Fruit fly (Drosophila melanogaster) whole organism, prepupa: Measurements from ENCODE around the gene Vps15.
A peak's percentile ranks its signal among the peaks of the same experiment; 100 is the strongest.

Source experiments
- Blimp-1 ChIP-seq: fragments of 200-800 bp; sonication (Bioruptor generic); optimal IDR thresholded peaks from 3 replicates; lab custom pipeline; 2017; ENCODE audit warnings: missing biosample characterization, missing genetic modification characterization, mild to moderate bottlenecking, moderate library complexity, missing genetic modification reagents
- CG10631 ChIP-seq: fragments of 200-800 bp; sonication (Bioruptor generic); optimal IDR thresholded peaks from 2 replicates; lab custom pipeline; 2016; ENCODE audit warnings: missing biosample characterization, missing genetic modification characterization
- CG10669 ChIP-seq: fragments of 200-800 bp; sonication (Bioruptor generic); optimal IDR thresholded peaks from 3 replicates; lab custom pipeline; 2018; ENCODE audit warnings: missing biosample characterization, mild to moderate bottlenecking, missing genetic modification characterization, moderate library complexity
- CG11902 ChIP-seq: fragments of 200-800 bp; sonication (Bioruptor generic); optimal IDR thresholded peaks from 3 replicates; lab custom pipeline; 2016; ENCODE audit warnings: missing biosample characterization, missing genetic modification characterization
- CG15336 ChIP-seq: fragments of 200-800 bp; sonication (Bioruptor generic); IDR thresholded peaks from 2 replicates; pipeline ENCODE4 v1.3.6; 2022; ENCODE audit warnings: missing biosample characterization, missing genetic modification characterization
- CG1621 ChIP-seq: fragments of 200-800 bp; sonication (Bioruptor generic); optimal IDR thresholded peaks from 3 replicates; lab custom pipeline; 2018; ENCODE audit warnings: missing biosample characterization, mild to moderate bottlenecking, missing genetic modification characterization
- CG16779 ChIP-seq: fragments of 200-800 bp; sonication (Bioruptor generic); optimal IDR thresholded peaks from 3 replicates; lab custom pipeline; 2017; ENCODE audit warnings: missing biosample characterization, mild to moderate bottlenecking, missing genetic modification characterization
- CG3032 ChIP-seq: fragments of 200-800 bp; optimal IDR thresholded peaks from 2 replicates; lab custom pipeline; 2019; ENCODE audit warnings: missing biosample characterization, mild to moderate bottlenecking, missing genetic modification characterization, moderate library complexity
- CG34406 ChIP-seq: fragments of 200-800 bp; sonication (Bioruptor generic); optimal IDR thresholded peaks from 3 replicates; lab custom pipeline; 2016; ENCODE audit warnings: missing biosample characterization, missing genetic modification characterization
- CG4318 ChIP-seq: fragments of 200-800 bp; sonication (Bioruptor generic); optimal IDR thresholded peaks from 3 replicates; lab custom pipeline; 2017; ENCODE audit warnings: missing biosample characterization, mild to moderate bottlenecking, missing genetic modification characterization
- CG6276 ChIP-seq: fragments of 200-800 bp; sonication (Bioruptor generic); optimal IDR thresholded peaks from 2 replicates; lab custom pipeline; 2017; ENCODE audit warnings: missing biosample characterization, mild to moderate bottlenecking, missing genetic modification characterization
- CG6808 ChIP-seq: fragments of 200-800 bp; sonication (Bioruptor generic); optimal IDR thresholded peaks from 3 replicates; lab custom pipeline; 2017; ENCODE audit warnings: missing biosample characterization, missing genetic modification characterization, mild to moderate bottlenecking, moderate library complexity, missing genetic modification reagents
- CG6854 ChIP-seq: fragments of 200-800 bp; sonication (Bioruptor generic); optimal IDR thresholded peaks from 2 replicates; lab custom pipeline; 2017; ENCODE audit warnings: missing biosample characterization, mild to moderate bottlenecking, missing genetic modification characterization
- CG7368 ChIP-seq: fragments of 200-800 bp; sonication (Bioruptor generic); optimal IDR thresholded peaks from 3 replicates; lab custom pipeline; 2016; ENCODE audit warnings: missing biosample characterization, missing genetic modification characterization
- CG8119 ChIP-seq: fragments of 200-800 bp; sonication (Bioruptor generic); IDR thresholded peaks from 3 replicates; pipeline ENCODE4 v1.3.6; 2022; ENCODE audit warnings: missing biosample characterization, missing genetic modification characterization
- CG8319 ChIP-seq: fragments of 200-800 bp; sonication (Bioruptor generic); optimal IDR thresholded peaks from 3 replicates; lab custom pipeline; 2016; ENCODE audit warnings: missing biosample characterization, missing genetic modification characterization
- CG9139 ChIP-seq: fragments of 200-800 bp; sonication (Bioruptor generic); optimal IDR thresholded peaks from 3 replicates; lab custom pipeline; 2017; ENCODE audit warnings: missing biosample characterization, mild to moderate bottlenecking, missing genetic modification characterization
- Eip78C ChIP-seq: fragments of 200-800 bp; sonication (Bioruptor generic); peaks from one replicate; lab custom pipeline; 2016; ENCODE audit warnings: missing biosample characterization, missing genetic modification characterization
- Ets21C ChIP-seq: fragments of 200-800 bp; sonication (Bioruptor generic); optimal IDR thresholded peaks from 3 replicates; lab custom pipeline; 2016; ENCODE audit warnings: missing biosample characterization, missing genetic modification characterization
- Ets96B ChIP-seq: fragments of 200-800 bp; optimal IDR thresholded peaks from 2 replicates; lab custom pipeline; 2019; ENCODE audit warnings: missing biosample characterization, mild to moderate bottlenecking, missing genetic modification characterization, moderate library complexity
- Hr38 ChIP-seq: sonication (Bioruptor generic); optimal IDR thresholded peaks from 2 replicates; lab custom pipeline; 2016; ENCODE audit warnings: missing biosample characterization, missing genetic modification characterization
- Hr39 ChIP-seq: fragments of 200-800 bp; sonication (Bioruptor generic); optimal IDR thresholded peaks from 2 replicates; lab custom pipeline; 2016; ENCODE audit warnings: missing biosample characterization, missing genetic modification characterization
- Hr4 ChIP-seq: fragments of 200-800 bp; sonication (Bioruptor generic); optimal IDR thresholded peaks from 3 replicates; lab custom pipeline; 2016; ENCODE audit warnings: missing biosample characterization, missing genetic modification characterization
- Lpt ChIP-seq: fragments of 200-800 bp; sonication (Bioruptor generic); optimal IDR thresholded peaks from 3 replicates; lab custom pipeline; 2016; ENCODE audit warnings: missing biosample characterization, missing genetic modification characterization
- OdsH ChIP-seq: fragments of 200-800 bp; sonication (Bioruptor generic); optimal IDR thresholded peaks from 3 replicates; lab custom pipeline; 2016; ENCODE audit warnings: missing biosample characterization, missing genetic modification characterization
- Smox ChIP-seq: fragments of 200-800 bp; sonication (Bioruptor generic); optimal IDR thresholded peaks from 3 replicates; lab custom pipeline; 2016; ENCODE audit warnings: missing biosample characterization, missing genetic modification characterization
- Sox102F ChIP-seq: fragments of 200-800 bp; sonication (Bioruptor generic); optimal IDR thresholded peaks from 2 replicates; lab custom pipeline; 2016; ENCODE audit warnings: missing biosample characterization, mild to moderate bottlenecking, missing genetic modification characterization
- Sox14 ChIP-seq: fragments of 200-800 bp; sonication (Bioruptor generic); optimal IDR thresholded peaks from 3 replicates; lab custom pipeline; 2016; ENCODE audit warnings: missing biosample characterization, missing genetic modification characterization
- Sox15 ChIP-seq: fragments of 200-800 bp; sonication (Bioruptor generic); optimal IDR thresholded peaks from 3 replicates; lab custom pipeline; 2016; ENCODE audit warnings: missing biosample characterization, missing genetic modification characterization
- achi ChIP-seq: fragments of 200-800 bp; sonication (Bioruptor generic); optimal IDR thresholded peaks from 3 replicates; lab custom pipeline; 2016; ENCODE audit warnings: missing biosample characterization, missing genetic modification characterization
- acj6 ChIP-seq: fragments of 200-800 bp; sonication (Bioruptor generic); optimal IDR thresholded peaks from 3 replicates; lab custom pipeline; 2016; ENCODE audit warnings: missing biosample characterization, missing genetic modification characterization
- cyc ChIP-seq: fragments of 200-800 bp; sonication (Bioruptor generic); optimal IDR thresholded peaks from 3 replicates; lab custom pipeline; 2016; ENCODE audit warnings: missing biosample characterization, missing genetic modification characterization
- dac ChIP-seq: fragments of 200-800 bp; sonication (Bioruptor generic); optimal IDR thresholded peaks from 2 replicates; lab custom pipeline; 2017; ENCODE audit warnings: missing biosample characterization, mild to moderate bottlenecking, missing genetic modification characterization
- dsx ChIP-seq: fragments of 200-800 bp; optimal IDR thresholded peaks from 3 replicates; lab custom pipeline; 2019; ENCODE audit warnings: missing biosample characterization, mild to moderate bottlenecking, missing genetic modification characterization, moderate library complexity; ENCODE audit not compliant: poor library complexity, severe bottlenecking
- eg ChIP-seq: fragments of 200-800 bp; sonication (Bioruptor generic); IDR thresholded peaks from 3 replicates; pipeline ENCODE4 v1.3.6; 2022; ENCODE audit warnings: missing biosample characterization, missing genetic modification characterization
- esn ChIP-seq: fragments of 200-800 bp; sonication (Bioruptor generic); optimal IDR thresholded peaks from 2 replicates; lab custom pipeline; 2016; ENCODE audit warnings: missing biosample characterization, mild to moderate bottlenecking, missing genetic modification characterization, moderate library complexity
- fd59A ChIP-seq: fragments of 200-800 bp; sonication (Bioruptor generic); optimal IDR thresholded peaks from 2 replicates; lab custom pipeline; 2017; ENCODE audit warnings: missing biosample characterization, mild to moderate bottlenecking, missing genetic modification characterization, missing genetic modification reagents
- fd85E ChIP-seq: fragments of 200-800 bp; sonication (Bioruptor generic); optimal IDR thresholded peaks from 3 replicates; lab custom pipeline; 2016; ENCODE audit warnings: missing biosample characterization, missing genetic modification characterization
- lz ChIP-seq: fragments of 200-800 bp; sonication (Bioruptor generic); optimal IDR thresholded peaks from 3 replicates; lab custom pipeline; 2016; ENCODE audit warnings: missing biosample characterization, missing genetic modification characterization
- net ChIP-seq: fragments of 200-800 bp; sonication (Bioruptor generic); optimal IDR thresholded peaks from 3 replicates; lab custom pipeline; 2016; ENCODE audit warnings: missing biosample characterization, missing genetic modification characterization
- salr ChIP-seq, 2 experiments: fragments of 200-800 bp; sonication (Bioruptor generic); optimal IDR thresholded peaks; 3 replicates each; lab custom pipeline; 2016 to 2018; ENCODE audit warnings: missing biosample characterization in 2 of 2, missing genetic modification characterization in 2 of 2, mild to moderate bottlenecking in 1 of 2
- ss ChIP-seq, 2 experiments: fragments of 200-800 bp; sonication (Bioruptor generic); optimal IDR thresholded peaks; 2 replicates in 1 of 2; 3 replicates in 1 of 2; lab custom pipeline; 2017 to 2018; ENCODE audit warnings: mild to moderate bottlenecking in 2 of 2, missing biosample characterization in 2 of 2, missing genetic modification characterization in 2 of 2, moderate library complexity in 1 of 2
- svp ChIP-seq: fragments of 200-800 bp; sonication (Bioruptor generic); peaks from one replicate; lab custom pipeline; 2016; ENCODE audit warnings: missing biosample characterization, missing genetic modification characterization
- topi ChIP-seq: fragments of 200-800 bp; sonication (Bioruptor generic); optimal IDR thresholded peaks from 3 replicates; lab custom pipeline; 2016; ENCODE audit warnings: missing biosample characterization, missing genetic modification characterization
- vri ChIP-seq: fragments of 200-800 bp; sonication (Bioruptor generic); optimal IDR thresholded peaks from 3 replicates; lab custom pipeline; 2016; ENCODE audit warnings: missing biosample characterization, mild to moderate bottlenecking, missing genetic modification characterization

The Vps15 gene

dm6 chr3R:9229996-9230601, 15.6 kb downstream of the Vps15 start (continued):
- TF ChIP-seq acj6 = peak; percentile 68
- peak; percentile 42 to 60 for TF ChIP-seq salr (GFP tag; optimal IDR thresholded peaks at IDR 0.05; lab: Kevin White, UChicago)
- TF ChIP-seq CG7368 = peak; percentile 50
- TF ChIP-seq Blimp-1 = no peak
- peak; percentile 89 for TF ChIP-seq svp
- TF ChIP-seq CG15336 (GFP tag; lab: Robert Waterston, UW) = peak; percentile 33; the same call in 1 of the 2 replicates
- TF ChIP-seq CG10631 = peak; percentile 50
- TF ChIP-seq esn = peak; percentile 70
- peak; percentile 1 for TF ChIP-seq Hr4
- TF ChIP-seq Sox14 = peak; percentile 76
- peak; percentile 89 for TF ChIP-seq Eip78C (GFP tag; lab: Kevin White, UChicago)
- no peak for TF ChIP-seq vri (GFP tag; lab: Kevin White, UChicago)
- TF ChIP-seq CG6276 (GFP tag; lab: Kevin White, UChicago) = no peak
- TF ChIP-seq topi (GFP tag; lab: Kevin White, UChicago) = peak; percentile 65
- TF ChIP-seq eg (GFP tag; lab: Robert Waterston, UW) = 0 out of 3 replicates have a peak, but pooled peaks have one; percentile 9
- peak; percentile 45 for TF ChIP-seq dsx (GFP tag; lab: Kevin White, UChicago)
- no peak for TF ChIP-seq dac
- TF ChIP-seq CG6854 = peak; percentile 35
- TF ChIP-seq cyc (GFP tag; lab: Kevin White, UChicago) = peak; percentile 53
- TF ChIP-seq net (GFP tag; lab: Kevin White, UChicago) = peak; percentile 49
- TF ChIP-seq fd85E = no peak
- peak; percentile 45 for TF ChIP-seq CG10669 (GFP tag; lab: Kevin White, UChicago)
- peak; percentile 13 for TF ChIP-seq CG9139 (GFP tag; lab: Kevin White, UChicago)
- peak in 1 of 2 experiments; percentile 8 for TF ChIP-seq ss (GFP tag; optimal IDR thresholded peaks at IDR 0.05; lab: Kevin White, UChicago)
- peak; percentile 26 for TF ChIP-seq Ets21C
- TF ChIP-seq Lpt (GFP tag; lab: Kevin White, UChicago) = peak; percentile 15
- peak; percentile 48 for TF ChIP-seq lz (GFP tag; lab: Kevin White, UChicago)

- peak; percentile 95 for TF ChIP-seq Blimp-1
- TF ChIP-seq Sox102F (GFP tag; lab: Kevin White, UChicago) = peak; percentile 99
- TF ChIP-seq dac = peak; percentile 75
- TF ChIP-seq Hr38 (GFP tag; lab: Kevin White, UChicago) = no peak
- peak; percentile 99 for TF ChIP-seq acj6
- peak; percentile 100 for TF ChIP-seq CG10631
- peak; percentile 99 for TF ChIP-seq Hr39
- peak; percentile 99 for TF ChIP-seq CG7368
- peak; percentile 99 for TF ChIP-seq cyc (GFP tag; lab: Kevin White, UChicago)
- peak; percentile 99 for TF ChIP-seq CG1621 (tag; lab: Kevin White, UChicago)
- TF ChIP-seq CG34406 (GFP tag; lab: Kevin White, UChicago) = peak; percentile 99
- TF ChIP-seq vri (GFP tag; lab: Kevin White, UChicago) = peak; percentile 97
- TF ChIP-seq CG8319 = peak; percentile 98
- TF ChIP-seq Smox (GFP tag; lab: Kevin White, UChicago) = peak; percentile 99
- peak; percentile 98 for TF ChIP-seq Sox15 (GFP tag; lab: Kevin White, UChicago)
- TF ChIP-seq OdsH = peak; percentile 99
- TF ChIP-seq CG15336 (GFP tag; lab: Robert Waterston, UW) = peak; percentile 96
- TF ChIP-seq CG3032 (tag; lab: Kevin White, UChicago) = peak; percentile 100
- peak; percentile 98 for TF ChIP-seq CG6854
- TF ChIP-seq achi (GFP tag; lab: Kevin White, UChicago) = peak; percentile 99
- TF ChIP-seq CG11902 (GFP tag; lab: Kevin White, UChicago) = peak; percentile 98
- peak; percentile 98 for TF ChIP-seq Lpt (GFP tag; lab: Kevin White, UChicago)
- peak; percentile 98 for TF ChIP-seq Ets21C
- TF ChIP-seq Hr4 = peak; percentile 94
- TF ChIP-seq fd85E = peak; percentile 97
- TF ChIP-seq Ets96B = peak; percentile 100
- TF ChIP-seq CG8119 (GFP tag; lab: Robert Waterston, UW) = peak; percentile 97
- TF ChIP-seq CG9139 (GFP tag; lab: Kevin White, UChicago) = peak; percentile 99
- peak; percentile 95 for TF ChIP-seq eg (GFP tag; lab: Robert Waterston, UW)
- peak; percentile 100 for TF ChIP-seq Eip78C (GFP tag; lab: Kevin White, UChicago)
- TF ChIP-seq CG4318 = peak; percentile 86
- peak; percentile 97 for TF ChIP-seq CG16779
- peak; percentile 99 for TF ChIP-seq fd59A (GFP tag; lab: Kevin White, UChicago)
- TF ChIP-seq CG6808 (GFP tag; lab: Kevin White, UChicago) = peak; percentile 99
Measured at dm6 chr3R:9229075-9229835, 16.4 kb downstream of the Vps15 start.
